Worm (Caenorhabditis elegans) whole organism, L4 larva: Measurements from ENCODE around the gene T23E1.1.
A peak's percentile ranks its signal among the peaks of the same experiment; 100 is the strongest.

ENCODE experiments used
- F37D6.2 ChIP-seq: sonication (generic microtip); optimal IDR thresholded peaks from 2 replicates; lab custom pipeline; 2016; ENCODE audit warnings: mild to moderate bottlenecking, missing genetic modification characterization, missing compliant biosample characterization
- R02D3.7 ChIP-seq: fragments of 150-350 bp; sonication (generic microtip); optimal IDR thresholded peaks from 3 replicates; lab custom pipeline; 2014; ENCODE audit warnings: missing biosample characterization, missing genetic modification characterization
- Y105C5A.15 ChIP-seq: fragments of 200-800 bp; sonication (Bioruptor generic); IDR thresholded peaks from 2 replicates; pipeline ENCODE4 v1.3.6; 2022; ENCODE audit warnings: missing genetic modification characterization, missing compliant biosample characterization
- Y5F2A.4 ChIP-seq: fragments of 200-800 bp; sonication (Bioruptor generic); optimal IDR thresholded peaks from 2 replicates; lab custom pipeline; 2018; ENCODE audit warnings: mild to moderate bottlenecking, missing genetic modification characterization, missing compliant biosample characterization
- aha-1 ChIP-seq: fragments of 150-350 bp; peaks from one replicate; lab custom pipeline; 2014; ENCODE audit warnings: missing biosample characterization, missing genetic modification characterization
- ama-1 ChIP-seq: fragments of 150-350 bp; optimal IDR thresholded peaks from 2 replicates; lab custom pipeline; 2014; ENCODE audit warnings: inconsistent platforms, mixed read lengths
- ceh-20 ChIP-seq: fragments of 200-800 bp; sonication (Bioruptor generic); IDR thresholded peaks from 2 replicates; pipeline ENCODE4 v1.3.6; 2022; ENCODE audit warnings: missing genetic modification reagents, missing genetic modification characterization, missing compliant biosample characterization
- ceh-32 ChIP-seq: sonication (generic microtip); optimal IDR thresholded peaks from 2 replicates; lab custom pipeline; 2016; ENCODE audit warnings: mild to moderate bottlenecking, missing genetic modification characterization, missing compliant biosample characterization; ENCODE audit not compliant: poor library complexity
- ceh-62 ChIP-seq: sonication (generic microtip); optimal IDR thresholded peaks from 2 replicates; lab custom pipeline; 2017; ENCODE audit warnings: missing biosample characterization, missing genetic modification characterization
- ceh-82 ChIP-seq: sonication (generic microtip); optimal IDR thresholded peaks from 2 replicates; lab custom pipeline; 2017; ENCODE audit warnings: missing biosample characterization, missing genetic modification characterization
- ces-1 ChIP-seq: fragments of 150-350 bp; sonication (generic microtip); optimal IDR thresholded peaks from 4 replicates; lab custom pipeline; 2014; ENCODE audit warnings: missing biosample characterization, missing genetic modification reagents, missing genetic modification characterization
- cey-2 ChIP-seq: sonication (generic microtip); optimal IDR thresholded peaks from 3 replicates; lab custom pipeline; 2017; ENCODE audit warnings: missing genetic modification characterization, mild to moderate bottlenecking, missing compliant biosample characterization, antibody characterized with exemption, borderline replicate concordance; ENCODE audit not compliant: insufficient read depth
- daf-16 ChIP-seq, 3 experiments: sonication (generic microtip); optimal IDR thresholded peaks; 2 replicates each; lab custom pipeline; 2016 to 2017; ENCODE audit warnings: missing genetic modification characterization in 3 of 3, missing genetic modification reagents in 3 of 3, mild to moderate bottlenecking in 2 of 3, missing compliant biosample characterization in 2 of 3, missing biosample characterization in 1 of 3, moderate library complexity in 1 of 3
- dmd-9 ChIP-seq: fragments of 200-800 bp; sonication (Bioruptor generic); IDR thresholded peaks from 2 replicates; pipeline ENCODE4 v1.3.6; 2022; ENCODE audit warnings: missing genetic modification reagents, missing genetic modification characterization, missing compliant biosample characterization
- dve-1 ChIP-seq: sonication (generic microtip); optimal IDR thresholded peaks from 2 replicates; lab custom pipeline; 2017; ENCODE audit warnings: antibody characterized with exemption, mild to moderate bottlenecking, missing genetic modification characterization, missing compliant biosample characterization; ENCODE audit not compliant: insufficient read depth
- egl-43 ChIP-seq: fragments of 200-800 bp; sonication (Bioruptor generic); IDR thresholded peaks from 2 replicates; pipeline ENCODE4 v1.3.6; 2022; ENCODE audit warnings: missing genetic modification reagents, missing genetic modification characterization, missing compliant biosample characterization
- fkh-10 ChIP-seq: fragments of 150-350 bp; optimal IDR thresholded peaks from 2 replicates; lab custom pipeline; 2014; ENCODE audit warnings: missing biosample characterization, missing genetic modification reagents, missing genetic modification characterization
- hlh-11 ChIP-seq: fragments of 200-800 bp; sonication (Bioruptor generic); optimal IDR thresholded peaks from 2 replicates; lab custom pipeline; 2018; ENCODE audit warnings: mild to moderate bottlenecking, missing genetic modification characterization, missing compliant biosample characterization
- hlh-30 ChIP-seq: sonication (generic microtip); optimal IDR thresholded peaks from 2 replicates; lab custom pipeline; 2017; ENCODE audit warnings: antibody characterized with exemption, mild to moderate bottlenecking, missing genetic modification characterization, missing compliant biosample characterization; ENCODE audit not compliant: insufficient read depth
- hmg-1.1 ChIP-seq: fragments of 200-800 bp; sonication (Bioruptor generic); IDR thresholded peaks from 2 replicates; pipeline ENCODE4 v1.3.6; 2022; ENCODE audit warnings: missing genetic modification reagents, missing genetic modification characterization, missing compliant biosample characterization
- lim-7 ChIP-seq: fragments of 200-800 bp; sonication (Bioruptor generic); IDR thresholded peaks from 2 replicates; pipeline ENCODE4 v1.3.6; 2022; ENCODE audit warnings: missing genetic modification characterization, missing compliant biosample characterization
- lin-39 ChIP-seq: fragments of 150-350 bp; optimal IDR thresholded peaks from 2 replicates; lab custom pipeline; 2014; ENCODE audit warnings: missing biosample characterization, missing genetic modification reagents, missing genetic modification characterization
- lir-3 ChIP-seq: sonication (generic microtip); optimal IDR thresholded peaks from 2 replicates; lab custom pipeline; 2016; ENCODE audit warnings: mild to moderate bottlenecking, missing genetic modification characterization, missing compliant biosample characterization
- lsy-2 ChIP-seq, 2 experiments: fragments of 150-350 bp in 1 of 2; sonication (generic microtip) in 1 of 2; optimal IDR thresholded peaks; 2 replicates each; lab custom pipeline; 2014 to 2017; ENCODE audit warnings: missing biosample characterization in 2 of 2, missing genetic modification characterization in 2 of 2
- madf-5 ChIP-seq, 2 experiments: fragments of 200-800 bp; sonication (Bioruptor generic); IDR thresholded peaks; 2 replicates each; pipeline ENCODE4 v1.3.6; 2022; ENCODE audit warnings: missing compliant biosample characterization in 2 of 2, missing genetic modification characterization in 2 of 2
- madf-9 ChIP-seq: fragments of 200-800 bp; sonication (Bioruptor generic); conservative IDR thresholded peaks from 2 replicates; pipeline ENCODE4 v1.3.6; 2022; ENCODE audit warnings: missing genetic modification reagents, missing genetic modification characterization, missing compliant biosample characterization
- mdt-29 ChIP-seq: fragments of 200-800 bp; sonication (Bioruptor generic); IDR thresholded peaks from 2 replicates; pipeline ENCODE4 v1.3.6; 2022; ENCODE audit warnings: missing genetic modification reagents, missing genetic modification characterization, missing compliant biosample characterization
- mep-1 ChIP-seq: fragments of 150-350 bp; sonication (generic microtip); optimal IDR thresholded peaks from 3 replicates; lab custom pipeline; 2014; ENCODE audit warnings: missing biosample characterization, missing genetic modification characterization
- nhr-11 ChIP-seq: fragments of 150-350 bp; optimal IDR thresholded peaks from 2 replicates; lab custom pipeline; 2014; ENCODE audit warnings: missing biosample characterization, missing genetic modification characterization
- nhr-237 ChIP-seq: sonication (generic microtip); optimal IDR thresholded peaks from 2 replicates; lab custom pipeline; 2017; ENCODE audit warnings: missing biosample characterization, missing genetic modification characterization
- nhr-25 ChIP-seq: sonication (generic microtip); optimal IDR thresholded peaks from 2 replicates; lab custom pipeline; 2017; ENCODE audit warnings: missing genetic modification characterization, mild to moderate bottlenecking, missing compliant biosample characterization, antibody characterized with exemption, moderate library complexity, borderline replicate concordance; ENCODE audit not compliant: insufficient read depth
- nhr-28 ChIP-seq: fragments of 150-350 bp; optimal IDR thresholded peaks from 2 replicates; lab custom pipeline; 2014; ENCODE audit warnings: missing biosample characterization, missing genetic modification characterization
- nhr-6 ChIP-seq: fragments of 150-350 bp; optimal IDR thresholded peaks from 2 replicates; lab custom pipeline; 2014; ENCODE audit warnings: missing biosample characterization, missing genetic modification characterization
- nhr-76 ChIP-seq: fragments of 150-350 bp; optimal IDR thresholded peaks from 2 replicates; lab custom pipeline; 2014; ENCODE audit warnings: missing biosample characterization, missing genetic modification characterization
- php-3 ChIP-seq: fragments of 200-800 bp; sonication (Bioruptor generic); IDR thresholded peaks from 2 replicates; pipeline ENCODE4 v1.3.6; 2022; ENCODE audit warnings: missing genetic modification reagents, missing genetic modification characterization, missing compliant biosample characterization
- pqm-1 ChIP-seq: sonication (generic microtip); optimal IDR thresholded peaks from 2 replicates; lab custom pipeline; 2017; ENCODE audit warnings: missing biosample characterization, missing genetic modification characterization
- rbr-2 ChIP-seq: sonication (generic microtip); optimal IDR thresholded peaks from 2 replicates; lab custom pipeline; 2016; ENCODE audit warnings: missing genotype, missing genetic modification characterization, missing compliant biosample characterization
- set-16 ChIP-seq: fragments of 200-800 bp; sonication (Bioruptor generic); IDR thresholded peaks from 2 replicates; pipeline ENCODE4 v1.3.6; 2022; ENCODE audit warnings: missing genetic modification reagents, missing genetic modification characterization, missing compliant biosample characterization
- snpc-1.2 ChIP-seq: fragments of 200-800 bp; sonication (Bioruptor generic); IDR thresholded peaks from 2 replicates; pipeline ENCODE4 v1.3.6; 2022; ENCODE audit warnings: missing genetic modification reagents, missing genetic modification characterization, missing compliant biosample characterization
- spr-3 ChIP-seq: fragments of 200-800 bp; sonication (Bioruptor generic); optimal IDR thresholded peaks from 2 replicates; lab custom pipeline; 2018; ENCODE audit warnings: mild to moderate bottlenecking, missing genetic modification characterization, missing compliant biosample characterization
- tag-97 ChIP-seq: fragments of 200-800 bp; sonication (Bioruptor generic); IDR thresholded peaks from 2 replicates; pipeline ENCODE4 v1.3.6; 2022; ENCODE audit warnings: missing genetic modification characterization, missing compliant biosample characterization
- zfp-2 ChIP-seq: sonication (generic microtip); optimal IDR thresholded peaks from 2 replicates; lab custom pipeline; 2016; ENCODE audit warnings: mild to moderate bottlenecking, missing genetic modification characterization, missing compliant biosample characterization
- zip-11 ChIP-seq: fragments of 200-800 bp; sonication (Bioruptor generic); IDR thresholded peaks from 2 replicates; pipeline ENCODE4 v1.3.6; 2022; ENCODE audit warnings: missing genetic modification characterization, missing compliant biosample characterization

The T23E1.1 gene

ce11 chrIV:3131871-3132586 is 19.1 kb upstream of the T23E1.1 start (continued):
- TF ChIP-seq madf-9 (GFP tag; lab: Robert Waterston, UW) (no peak), php-3 (GFP tag; lab: Robert Waterston, UW) (no peak), set-16 (GFP tag; lab: Robert Waterston, UW) (peak; percentile 48), nhr-237 (no peak), ama-1 (peak; percentile 26), ceh-82 (tag; lab: Kevin White, UChicago) (no peak), lin-39 (tag; lab: Kevin White, UChicago) (no peak), nhr-76 (tag; lab: Kevin White, UChicago) (no peak), lim-7 (GFP tag; lab: Robert Waterston, UW) (0 out of 2 replicates have a peak, but pooled peaks have one; percentile 20), lsy-2 (tag; optimal IDR thresholded peaks at IDR 0.05; lab: Kevin White, UChicago) (peak in 1 of 2 experiments; percentile 47), cey-2 (tag; lab: Kevin White, UChicago) (no peak), hlh-11 (tag; lab: Kevin White, UChicago) (no peak), madf-5 (GFP tag; IDR thresholded peaks at IDR 0.05; lab: Robert Waterston, UW) (no peak), ceh-20 (GFP tag; lab: Robert Waterston, UW) (no peak)

ce11 chrIV:3133099-3133817 is 17.9 kb upstream of the T23E1.1 start, which contains the start of gene mca-3:
Gene mca-3 (minus strand): TSS chrIV:3133149.
- TF ChIP-seq aha-1 (tag; lab: Kevin White, UChicago) (peak; percentile 92), Y105C5A.15 (GFP tag; lab: Robert Waterston, UW) (no peak), set-16 (GFP tag; lab: Robert Waterston, UW) (peak; percentile 11; the same call in 1 of the 2 replicates), pqm-1 (tag; lab: Kevin White, UChicago) (peak; percentile 54), zip-11 (GFP tag; lab: Robert Waterston, UW) (no peak), lsy-2 (tag; optimal IDR thresholded peaks at IDR 0.05; lab: Kevin White, UChicago) (no peak), mep-1 (tag; lab: Kevin White, UChicago) (peak; percentile 27), nhr-28 (tag; lab: Kevin White, UChicago) (peak; percentile 60), rbr-2 (tag; lab: Kevin White, UChicago) (peak; percentile 16), daf-16 (GFP tag; optimal IDR thresholded peaks at IDR 0.05; lab: Kevin White, UChicago) (no peak), daf-16 (tag; optimal IDR thresholded peaks at IDR 0.05; lab: Kevin White, UChicago) (peak; percentile 34), R02D3.7 (no peak)

- TF ChIP-seq ceh-20 (GFP tag; lab: Robert Waterston, UW) (no peak), mdt-29 (GFP tag; lab: Robert Waterston, UW) (no peak), dve-1 (tag; lab: Kevin White, UChicago) (no peak), ceh-32 (tag; lab: Kevin White, UChicago) (no peak), hlh-30 (tag; lab: Kevin White, UChicago) (peak; percentile 38), nhr-6 (tag; lab: Kevin White, UChicago) (no peak), spr-3 (GFP tag; lab: Kevin White, UChicago) (no peak), lir-3 (tag; lab: Kevin White, UChicago) (no peak), zfp-2 (tag; lab: Kevin White, UChicago) (no peak), dmd-9 (GFP tag; lab: Robert Waterston, UW) (no peak), nhr-11 (peak; percentile 17), F37D6.2 (tag; lab: Kevin White, UChicago) (peak; percentile 56), aha-1 (tag; lab: Kevin White, UChicago) (peak; percentile 97), hmg-1.1 (GFP tag; lab: Robert Waterston, UW) (peak; percentile 82), set-16 (GFP tag; lab: Robert Waterston, UW) (peak; percentile 57), ces-1 (peak; percentile 4), rbr-2 (tag; lab: Kevin White, UChicago) (peak; percentile 74), ceh-62 (no peak), Y5F2A.4 (GFP tag; lab: Kevin White, UChicago) (no peak), snpc-1.2 (GFP tag; lab: Robert Waterston, UW) (no peak), nhr-25 (no peak), mep-1 (tag; lab: Kevin White, UChicago) (peak; percentile 73), tag-97 (no peak), egl-43 (GFP tag; lab: Robert Waterston, UW) (peak; percentile 63; the same call in 1 of the 2 replicates), fkh-10 (GFP tag; lab: Kevin White, UChicago) (peak; percentile 70)
These were observed 16.2 kb upstream of the T23E1.1 start for ce11 chrIV:3135000-3135399.
